Worm (Caenorhabditis elegans): ENCODE measurements around the gene csn-6.

DNA sequence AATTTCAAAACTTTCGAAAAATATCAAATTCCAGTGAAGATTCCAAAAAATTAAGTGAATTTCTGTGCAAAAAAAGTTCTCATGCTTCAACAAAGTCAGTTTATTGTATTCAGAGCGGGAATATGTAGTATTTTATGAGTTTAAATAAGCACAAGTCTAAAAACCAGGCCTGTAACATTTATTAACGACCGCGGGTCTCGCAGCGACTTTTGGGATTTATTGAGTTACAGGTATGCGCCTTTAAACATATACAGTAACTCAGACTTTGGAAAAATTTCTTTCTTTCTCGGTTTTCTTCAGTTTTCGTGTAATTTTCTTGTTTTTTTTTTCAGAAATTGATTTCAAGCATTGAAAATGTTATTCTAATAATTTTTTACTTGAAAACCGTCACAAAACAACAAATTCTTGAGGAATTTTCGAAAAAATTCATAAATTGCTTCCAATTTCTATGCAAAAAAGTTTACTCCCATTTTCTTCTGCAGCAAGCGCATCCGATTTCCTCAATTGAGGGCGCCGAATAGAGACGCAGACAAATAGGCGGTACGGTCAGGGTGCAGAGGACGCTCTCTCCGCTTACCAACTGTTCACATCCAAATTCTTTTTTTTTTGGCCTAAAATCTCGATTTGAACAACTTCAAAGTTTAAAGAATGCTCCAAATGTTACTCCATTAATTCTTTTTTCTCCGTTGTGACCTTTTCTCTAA is 10.9 kb downstream of the csn-6 start:
- TF ChIP-seq unc-62 (GFP tag; optimal IDR thresholded peaks at IDR 0.05 in 1 of 2) (no peak), unc-62 (tag; optimal IDR thresholded peaks at IDR 0.05) (no peak), snpc-4 (tag; optimal IDR thresholded peaks at IDR 0.05) (no peak), ceh-32 (tag; optimal IDR thresholded peaks at IDR 0.05; ENCODE audit: poor library complexity) (no peak), ceh-82 (tag; optimal IDR thresholded peaks at IDR 0.05) (no peak), pha-4 (GFP tag; IDR thresholded peaks at IDR 0.05) (no peak), pha-4 (tag; optimal IDR thresholded peaks at IDR 0.05) (no peak), gei-8 (GFP tag; optimal IDR thresholded peaks at IDR 0.05) (no peak)

Data from whole organism, L4 larva.